Worm (Caenorhabditis elegans) whole organism, mixed stage, embryonic: Measurements from ENCODE around the gene Y116F11A.3.

Experiments
- M03D4.4 ChIP-seq: sonication (generic microtip); optimal IDR thresholded peaks from 2 replicates; lab custom pipeline; 2017; ENCODE audit warnings: mild to moderate bottlenecking, missing genetic modification characterization, missing compliant biosample characterization
- bed-3 ChIP-seq: fragments of 200-800 bp; sonication (Bioruptor generic); optimal IDR thresholded peaks from 3 replicates; lab custom pipeline; 2018; ENCODE audit warnings: mild to moderate bottlenecking, missing genetic modification characterization, moderate library complexity, missing compliant biosample characterization
- blmp-1 ChIP-seq: fragments of 150-350 bp; optimal IDR thresholded peaks from 2 replicates; lab custom pipeline; 2014; ENCODE audit warnings: missing biosample characterization, missing genetic modification characterization
- ceh-39 ChIP-seq: fragments of 150-350 bp; optimal IDR thresholded peaks from 2 replicates; lab custom pipeline; 2014; ENCODE audit warnings: missing biosample characterization, missing genetic modification characterization
- ceh-43 ChIP-seq: fragments of 200-800 bp; sonication (Bioruptor generic); optimal IDR thresholded peaks from 2 replicates; lab custom pipeline; 2018; ENCODE audit warnings: mild to moderate bottlenecking, missing genetic modification characterization, moderate library complexity, missing compliant biosample characterization
- ceh-83 ChIP-seq: fragments of 200-800 bp; sonication (Bioruptor generic); optimal IDR thresholded peaks from 2 replicates; lab custom pipeline; 2018; ENCODE audit warnings: mild to moderate bottlenecking, missing genetic modification characterization, missing compliant biosample characterization
- ces-1 ChIP-seq: fragments of 150-350 bp; optimal IDR thresholded peaks from 2 replicates; lab custom pipeline; 2014; ENCODE audit warnings: missing biosample characterization, missing genetic modification reagents, missing genetic modification characterization
- cnd-1 ChIP-seq: fragments of 200-800 bp; sonication (Bioruptor generic); optimal IDR thresholded peaks from 2 replicates; lab custom pipeline; 2018; ENCODE audit warnings: mild to moderate bottlenecking, missing genetic modification characterization, missing compliant biosample characterization
- drap-1 ChIP-seq: fragments of 200-800 bp; sonication (Bioruptor generic); optimal IDR thresholded peaks from 3 replicates; lab custom pipeline; 2018; ENCODE audit warnings: mild to moderate bottlenecking, missing genetic modification characterization, missing compliant biosample characterization
- elt-1 ChIP-seq: sonication (generic microtip); optimal IDR thresholded peaks from 2 replicates; lab custom pipeline; 2017; ENCODE audit warnings: missing genetic modification characterization, mild to moderate bottlenecking, missing compliant biosample characterization, antibody characterized with exemption, moderate library complexity, borderline replicate concordance; ENCODE audit not compliant: insufficient read depth
- elt-3 ChIP-seq: fragments of 150-350 bp; optimal IDR thresholded peaks from 2 replicates; lab custom pipeline; 2014; ENCODE audit warnings: missing biosample characterization, missing genetic modification characterization
- flh-1 ChIP-seq: fragments of 200-800 bp; sonication (Bioruptor generic); optimal IDR thresholded peaks from 2 replicates; lab custom pipeline; 2018; ENCODE audit warnings: mild to moderate bottlenecking, missing genetic modification characterization, moderate library complexity, missing compliant biosample characterization
- ham-2 ChIP-seq: fragments of 200-800 bp; sonication (Bioruptor generic); optimal IDR thresholded peaks from 2 replicates; lab custom pipeline; 2018; ENCODE audit warnings: mild to moderate bottlenecking, missing genetic modification characterization, missing compliant biosample characterization
- hlh-1 ChIP-seq: fragments of 150-350 bp; optimal IDR thresholded peaks from 2 replicates; lab custom pipeline; 2014; ENCODE audit warnings: missing biosample characterization, missing genetic modification reagents, missing genetic modification characterization
- lin-13 ChIP-seq: fragments of 150-350 bp; optimal IDR thresholded peaks from 2 replicates; lab custom pipeline; 2014; ENCODE audit warnings: missing biosample characterization, missing genetic modification characterization
- lin-32 ChIP-seq: fragments of 200-800 bp; sonication (Bioruptor generic); optimal IDR thresholded peaks from 2 replicates; lab custom pipeline; 2018; ENCODE audit warnings: mild to moderate bottlenecking, missing genetic modification characterization, missing compliant biosample characterization
- lsy-2 ChIP-seq: fragments of 150-350 bp; optimal IDR thresholded peaks from 2 replicates; lab custom pipeline; 2014; ENCODE audit warnings: missing biosample characterization, missing genetic modification characterization
- mab-5 ChIP-seq: fragments of 150-350 bp; optimal IDR thresholded peaks from 2 replicates; lab custom pipeline; 2014; ENCODE audit warnings: missing biosample characterization, missing genetic modification characterization
- mep-1 ChIP-seq: fragments of 150-350 bp; optimal IDR thresholded peaks from 2 replicates; lab custom pipeline; 2017; ENCODE audit warnings: missing biosample characterization, missing genetic modification reagents, missing genetic modification characterization, inconsistent platforms
- mls-2 ChIP-seq: sonication (generic microtip); optimal IDR thresholded peaks from 2 replicates; lab custom pipeline; 2016; ENCODE audit warnings: mild to moderate bottlenecking, missing genetic modification characterization, moderate library complexity, missing compliant biosample characterization
- nhr-12 ChIP-seq: fragments of 150-350 bp; optimal IDR thresholded peaks from 2 replicates; lab custom pipeline; 2014; ENCODE audit warnings: missing biosample characterization, missing genetic modification characterization
- nhr-2 ChIP-seq: fragments of 150-350 bp; optimal IDR thresholded peaks from 2 replicates; lab custom pipeline; 2014; ENCODE audit warnings: missing biosample characterization, missing genetic modification characterization
- nhr-237 ChIP-seq: fragments of 150-350 bp; optimal IDR thresholded peaks from 2 replicates; lab custom pipeline; 2014; ENCODE audit warnings: missing biosample characterization, missing genetic modification characterization
- nhr-28 ChIP-seq: fragments of 150-350 bp; optimal IDR thresholded peaks from 2 replicates; lab custom pipeline; 2014; ENCODE audit warnings: missing biosample characterization, missing genetic modification characterization
- nhr-76 ChIP-seq: sonication (generic microtip); optimal IDR thresholded peaks from 2 replicates; lab custom pipeline; 2017; ENCODE audit warnings: missing biosample characterization, missing genetic modification characterization
- pha-4 ChIP-seq: fragments of 150-350 bp; optimal IDR thresholded peaks from 2 replicates; lab custom pipeline; 2018; ENCODE audit warnings: missing biosample characterization, missing genetic modification reagents, missing genetic modification characterization
- sem-2 ChIP-seq: fragments of 200-800 bp; sonication (Bioruptor generic); optimal IDR thresholded peaks from 2 replicates; lab custom pipeline; 2018; ENCODE audit warnings: mild to moderate bottlenecking, missing genetic modification characterization, missing compliant biosample characterization
- snpc-4 ChIP-seq: fragments of 150-350 bp; optimal IDR thresholded peaks from 2 replicates; lab custom pipeline; 2014; ENCODE audit warnings: missing biosample characterization, missing genetic modification characterization
- sptf-1 ChIP-seq: sonication (generic microtip); optimal IDR thresholded peaks from 2 replicates; lab custom pipeline; 2017; ENCODE audit warnings: mild to moderate bottlenecking, missing genetic modification characterization, moderate library complexity, missing compliant biosample characterization
- tbx-8 ChIP-seq: fragments of 200-800 bp; sonication (Bioruptor generic); optimal IDR thresholded peaks from 2 replicates; lab custom pipeline; 2018; ENCODE audit warnings: mild to moderate bottlenecking, missing genetic modification characterization, moderate library complexity, missing compliant biosample characterization
- unc-120 ChIP-seq: sonication (generic microtip); optimal IDR thresholded peaks from 2 replicates; lab custom pipeline; 2017; ENCODE audit warnings: missing genetic modification characterization, missing compliant biosample characterization; ENCODE audit not compliant: poor library complexity, severe bottlenecking
- unc-39 ChIP-seq: fragments of 150-350 bp; optimal IDR thresholded peaks from 2 replicates; lab custom pipeline; 2014; ENCODE audit warnings: missing biosample characterization, missing genetic modification characterization
- unc-62 ChIP-seq: fragments of 150-350 bp; optimal IDR thresholded peaks from 2 replicates; lab custom pipeline; 2014; ENCODE audit warnings: missing biosample characterization, missing genetic modification reagents, missing genetic modification characterization
- zip-8 ChIP-seq: fragments of 150-350 bp; optimal IDR thresholded peaks from 2 replicates; lab custom pipeline; 2014; ENCODE audit warnings: missing biosample characterization, missing genetic modification characterization
- ztf-11 ChIP-seq: fragments of 150-350 bp; optimal IDR thresholded peaks from 2 replicates; lab custom pipeline; 2014; ENCODE audit warnings: missing biosample characterization, missing genetic modification characterization

The Y116F11A.3 gene

ce11 chrV:19722881-19723280 is 6.0 kb upstream of the Y116F11A.3 start:
- TF ChIP-seq elt-3 (tag; lab: Kevin White, UChicago) (no peak), hlh-1 (tag; lab: Kevin White, UChicago) (no peak), cnd-1 (tag; lab: Kevin White, UChicago) (peak; percentile 70), bed-3 (peak; percentile 56), unc-39 (tag; lab: Kevin White, UChicago) (no peak), elt-1 (tag; lab: Kevin White, UChicago) (no peak), unc-120 (peak; percentile 45), nhr-12 (tag; lab: Kevin White, UChicago) (no peak), lin-13 (peak; percentile 18), drap-1 (GFP tag; lab: Kevin White, UChicago) (peak; percentile 72), nhr-237 (tag; lab: Kevin White, UChicago) (no peak), ces-1 (GFP tag; lab: Kevin White, UChicago) (peak; percentile 28), lin-32 (GFP tag; lab: Kevin White, UChicago) (peak; percentile 71), ham-2 (GFP tag; lab: Kevin White, UChicago) (peak; percentile 40), snpc-4 (no peak), nhr-2 (tag; lab: Kevin White, UChicago) (no peak), ceh-43 (GFP tag; lab: Kevin White, UChicago) (peak; percentile 63), ceh-39 (tag; lab: Kevin White, UChicago) (no peak), nhr-76 (tag; lab: Kevin White, UChicago) (no peak), mls-2 (tag; lab: Kevin White, UChicago) (peak; percentile 79), ztf-11 (no peak), zip-8 (tag; lab: Kevin White, UChicago) (no peak), blmp-1 (no peak), mep-1 (no peak), nhr-28 (tag; lab: Kevin White, UChicago) (no peak), unc-62 (GFP tag; lab: Kevin White, UChicago) (no peak), sem-2 (GFP tag; lab: Kevin White, UChicago) (peak; percentile 53), lsy-2 (tag; lab: Kevin White, UChicago) (no peak), tbx-8 (GFP tag; lab: Kevin White, UChicago) (no peak), M03D4.4 (tag; lab: Kevin White, UChicago) (peak; percentile 76), mab-5 (tag; lab: Kevin White, UChicago) (no peak), pha-4 (tag; lab: Kevin White, UChicago) (no peak), flh-1 (GFP tag; lab: Kevin White, UChicago) (no peak), sptf-1 (peak; percentile 78), ceh-83 (GFP tag; lab: Kevin White, UChicago) (peak; percentile 83)

ce11 chrV:19724589-19724988 is 4.2 kb upstream of the Y116F11A.3 start:
- TF ChIP-seq sem-2 (GFP tag; lab: Kevin White, UChicago), result no peak
- peak; percentile 1 for TF ChIP-seq ces-1 (GFP tag; lab: Kevin White, UChicago)
- no peak for TF ChIP-seq unc-120
- TF ChIP-seq unc-39 (tag; lab: Kevin White, UChicago), result no peak
- no peak for TF ChIP-seq elt-1 (tag; lab: Kevin White, UChicago)
- TF ChIP-seq mep-1, result no peak

- no peak for TF ChIP-seq zip-8 (tag; lab: Kevin White, UChicago)
- TF ChIP-seq elt-1 (tag; lab: Kevin White, UChicago), result no peak
- no peak for TF ChIP-seq drap-1 (GFP tag; lab: Kevin White, UChicago)
- no peak for TF ChIP-seq ztf-11
- TF ChIP-seq flh-1 (GFP tag; lab: Kevin White, UChicago), result no peak
- TF ChIP-seq pha-4 (tag; lab: Kevin White, UChicago), result no peak
- no peak for TF ChIP-seq nhr-2 (tag; lab: Kevin White, UChicago)
- TF ChIP-seq cnd-1 (tag; lab: Kevin White, UChicago), result no peak
- no peak for TF ChIP-seq unc-62 (GFP tag; lab: Kevin White, UChicago)
- no peak for TF ChIP-seq unc-120
- TF ChIP-seq sptf-1, result no peak
- no peak for TF ChIP-seq mls-2 (tag; lab: Kevin White, UChicago)
Measured at ce11 chrV:19727990-19728389, 841 bp upstream of the Y116F11A.3 start.
